Worm (Caenorhabditis elegans): ENCODE measurements around the gene sap-140.

sap-140 gene

ce11 chrIII:7499421-7499902, at the start of gene sap-140, which contains the start of gene C07H6.9:
Gene sap-140 (plus strand): TSS chrIII:7499738.
Gene C07H6.9 (minus strand): TSS chrIII:7499471.
- TF ChIP-seq F44E2.7 (GFP tag; IDR thresholded peaks at IDR 0.05) (no peak), lin-38 (GFP tag; IDR thresholded peaks at IDR 0.05) (peak; percentile 74), php-3 (GFP tag; IDR thresholded peaks at IDR 0.05) (no peak), unc-130 (GFP tag; optimal IDR thresholded peaks at IDR 0.05) (no peak), ceh-20 (GFP tag; IDR thresholded peaks at IDR 0.05) (no peak), dmd-9 (GFP tag; IDR thresholded peaks at IDR 0.05) (no peak), mxl-3 (GFP tag; optimal IDR thresholded peaks at IDR 0.05) (no peak), egl-27 (tag; optimal IDR thresholded peaks at IDR 0.05) (no peak), ceh-62 (tag; optimal IDR thresholded peaks at IDR 0.05) (no peak), ces-1 (GFP tag; optimal IDR thresholded peaks at IDR 0.05) (peak; percentile 24), F10B5.3 (tag; optimal IDR thresholded peaks at IDR 0.05) (peak; percentile 54), F49E8.2 (tag; optimal IDR thresholded peaks at IDR 0.05; ENCODE audit: borderline replicate concordance) (no peak), ceh-82 (tag; optimal IDR thresholded peaks at IDR 0.05) (no peak), nhr-10 (tag; optimal IDR thresholded peaks at IDR 0.05) (no peak), fos-1 (tag; optimal IDR thresholded peaks at IDR 0.05) (no peak), ZK337.2 (GFP tag; IDR thresholded peaks at IDR 0.05) (no peak), lir-3 (tag; optimal IDR thresholded peaks at IDR 0.05) (no peak), tag-97 (GFP tag; IDR thresholded peaks at IDR 0.05) (no peak), cey-2 (tag; optimal IDR thresholded peaks at IDR 0.05; ENCODE audit: borderline replicate concordance, insufficient read depth) (no peak), ceh-28 (tag; optimal IDR thresholded peaks at IDR 0.05) (no peak), mdl-1 (tag; optimal IDR thresholded peaks at IDR 0.05) (no peak), snpc-4 (tag; optimal IDR thresholded peaks at IDR 0.05) (no peak), Y75B8A.6 (GFP tag; IDR thresholded peaks at IDR 0.05) (no peak), nhr-42 (GFP tag; IDR thresholded peaks at IDR 0.05) (no peak), tra-1 (GFP tag; IDR thresholded peaks at IDR 0.05) (no peak), ceh-32 (tag; optimal IDR thresholded peaks at IDR 0.05; ENCODE audit: poor library complexity) (no peak), nhr-11 (tag; optimal IDR thresholded peaks at IDR 0.05) (no peak), mep-1 (tag; optimal IDR thresholded peaks at IDR 0.05) (peak; percentile 72), gei-8 (GFP tag; optimal IDR thresholded peaks at IDR 0.05) (no peak), pha-4 (GFP tag; IDR thresholded peaks at IDR 0.05) (0 out of 2 replicates have a peak, but pooled peaks have one; percentile 24), pha-4 (tag; optimal IDR thresholded peaks at IDR 0.05) (no peak), zip-2 (tag; optimal IDR thresholded peaks at IDR 0.05) (peak; percentile 35), Y105C5A.15 (GFP tag; IDR thresholded peaks at IDR 0.05) (no peak), nhr-25 (tag; optimal IDR thresholded peaks at IDR 0.05; ENCODE audit: borderline replicate concordance, insufficient read depth) (no peak), nhr-111 (GFP tag; optimal IDR thresholded peaks at IDR 0.05) (no peak), D1046.2 (GFP tag; IDR thresholded peaks at IDR 0.05) (no peak), egl-43 (GFP tag; IDR thresholded peaks at IDR 0.05) (no peak), madf-5 (GFP tag; IDR thresholded peaks at IDR 0.05) (no peak), nhr-77 (tag; optimal IDR thresholded peaks at IDR 0.05) (no peak), nhr-6 (tag; optimal IDR thresholded peaks at IDR 0.05) (peak; percentile 66), lin-15B (tag; optimal IDR thresholded peaks at IDR 0.05) (no peak), daf-12 (tag; optimal IDR thresholded peaks at IDR 0.05) (no peak), ceh-44 (GFP tag; IDR thresholded peaks at IDR 0.05) (no peak), hmg-1.1 (GFP tag; IDR thresholded peaks at IDR 0.05) (peak; percentile 56; the same call in 1 of the 2 replicates), snpc-1.2 (GFP tag; IDR thresholded peaks at IDR 0.05) (no peak), lin-13 (GFP tag; optimal IDR thresholded peaks at IDR 0.05) (no peak), zfp-3 (GFP tag; conservative IDR thresholded peaks at IDR 0.05) (0 out of 2 replicates have a peak, but pooled peaks have one; percentile 26), ctbp-1 (GFP tag; IDR thresholded peaks at IDR 0.05) (no peak), daf-16 (GFP tag; optimal IDR thresholded peaks at IDR 0.05) (peak in 1 of 2 experiments; percentile 15), daf-16 (tag; optimal IDR thresholded peaks at IDR 0.05) (peak; percentile 47), madf-9 (GFP tag; conservative IDR thresholded peaks at IDR 0.05) (no peak), attf-4 (tag; optimal IDR thresholded peaks at IDR 0.05) (no peak)

All from whole organism, L4 larva.